Fruit fly (Drosophila melanogaster): ENCODE measurements around the gene Adhr.

The Adhr gene

dm6 chr2L:14588615-14589247 is 26.6 kb upstream of the Adhr start (continued):
- TF ChIP-seq Nf-YB (GFP tag; optimal IDR thresholded peaks at IDR 0.05), result no peak
- TF ChIP-seq CG1832 (GFP tag; optimal IDR thresholded peaks at IDR 0.05), result no peak
- no peak for TF ChIP-seq stc (GFP tag; IDR thresholded peaks at IDR 0.05)
- TF ChIP-seq pho (GFP tag; optimal IDR thresholded peaks at IDR 0.05), result peak; percentile 35
- TF ChIP-seq trh (GFP tag; optimal IDR thresholded peaks at IDR 0.05), result no peak
- TF ChIP-seq stwl (tag; optimal IDR thresholded peaks at IDR 0.05), result peak; percentile 21
- no peak for TF ChIP-seq prd (optimal IDR thresholded peaks at IDR 0.05)
- no peak for TF ChIP-seq prd (GFP tag; IDR thresholded peaks at IDR 0.05)
- no peak for TF ChIP-seq C15 (GFP tag; IDR thresholded peaks at IDR 0.05)
- TF ChIP-seq CG7786 (GFP tag; optimal IDR thresholded peaks at IDR 0.05), result no peak
- TF ChIP-seq Meics (GFP tag; optimal IDR thresholded peaks at IDR 0.05), result no peak
- no peak for TF ChIP-seq gcm2 (GFP tag; optimal IDR thresholded peaks at IDR 0.05)
- TF ChIP-seq CG8089 (GFP tag; optimal IDR thresholded peaks at IDR 0.05), result no peak
- TF ChIP-seq Lim3 (GFP tag; IDR thresholded peaks at IDR 0.05), result no peak
- TF ChIP-seq exex (tag; optimal IDR thresholded peaks at IDR 0.05), result no peak
- no peak for TF ChIP-seq br (optimal IDR thresholded peaks at IDR 0.05)
- TF ChIP-seq psq (GFP tag; optimal IDR thresholded peaks at IDR 0.05), result no peak
- TF ChIP-seq tup (GFP tag; optimal IDR thresholded peaks at IDR 0.05), result no peak
- TF ChIP-seq CG10431 (GFP tag; optimal IDR thresholded peaks at IDR 0.05), result no peak
- no peak for TF ChIP-seq CG16779 (GFP tag; IDR thresholded peaks at IDR 0.05)
- no peak for TF ChIP-seq dmrt11E (tag; optimal IDR thresholded peaks at IDR 0.05)
- no peak for TF ChIP-seq Ada2b (GFP tag; IDR thresholded peaks at IDR 0.05)
- TF ChIP-seq Med (GFP tag), result peak; percentile 49
- no peak for TF ChIP-seq CG8765 (GFP tag; IDR thresholded peaks at IDR 0.05)
- TF ChIP-seq sens (GFP tag), result peak; percentile 7
- TF ChIP-seq so (GFP tag; IDR thresholded peaks at IDR 0.05), result no peak
- TF ChIP-seq klu (GFP tag; IDR thresholded peaks at IDR 0.05), result no peak
- peak; percentile 43 for TF ChIP-seq CG11504 (tag; optimal IDR thresholded peaks at IDR 0.05)
- TF ChIP-seq nau (GFP tag; optimal IDR thresholded peaks at IDR 0.05), result no peak
- TF ChIP-seq Jarid2 (GFP tag; optimal IDR thresholded peaks at IDR 0.05), result no peak
- peak; percentile 61 for TF ChIP-seq Bgb (GFP tag; IDR thresholded peaks at IDR 0.05; ENCODE audit: partially characterized antibody)
- peak; percentile 17 for TF ChIP-seq CG10267 (tag; optimal IDR thresholded peaks at IDR 0.05)
- TF ChIP-seq NFAT (GFP tag; IDR thresholded peaks at IDR 0.05), result no peak
- peak; percentile 60 for TF ChIP-seq CG15073 (GFP tag; optimal IDR thresholded peaks at IDR 0.05)
- TF ChIP-seq nerfin-2 (GFP tag; IDR thresholded peaks at IDR 0.05; ENCODE audit: partially characterized antibody), result no peak
- no peak for TF ChIP-seq CG16815 (GFP tag; optimal IDR thresholded peaks at IDR 0.05)
- TF ChIP-seq eve (GFP tag; optimal IDR thresholded peaks at IDR 0.05), result peak in 1 of 2 experiments; percentile 24
- TF ChIP-seq HLHmδ (GFP tag; optimal IDR thresholded peaks at IDR 0.05), result no peak
- TF ChIP-seq CG42726 (GFP tag; IDR thresholded peaks at IDR 0.05; ENCODE audit: partially characterized antibody), result 0 out of 2 replicates have a peak, but pooled peaks have one; percentile 39
- peak; percentile 50 for TF ChIP-seq Hmr (GFP tag; optimal IDR thresholded peaks at IDR 0.05)
- TF ChIP-seq Camta (GFP tag; optimal IDR thresholded peaks at IDR 0.05), result no peak
- no peak for TF ChIP-seq CG32532 (GFP tag; IDR thresholded peaks at IDR 0.05)
- TF ChIP-seq CG1603 (tag; optimal IDR thresholded peaks at IDR 0.05), result peak; percentile 41
- TF ChIP-seq repo (GFP tag; optimal IDR thresholded peaks at IDR 0.05), result no peak
- TF ChIP-seq Drgx (GFP tag; IDR thresholded peaks at IDR 0.05), result no peak
- TF ChIP-seq Myb (GFP tag; optimal IDR thresholded peaks at IDR 0.05), result peak; percentile 43
- no peak for TF ChIP-seq CG2889 (GFP tag; IDR thresholded peaks at IDR 0.05)
- TF ChIP-seq lola (GFP tag; optimal IDR thresholded peaks at IDR 0.05), result no peak
- no peak for TF ChIP-seq CG32772 (GFP tag; IDR thresholded peaks at IDR 0.05)
- TF ChIP-seq HmgZ (tag; optimal IDR thresholded peaks at IDR 0.05), result peak; percentile 72
- no peak for TF ChIP-seq z (GFP tag; IDR thresholded peaks at IDR 0.05)
